Fruit fly (Drosophila melanogaster): Measurements from ENCODE around the gene CG13924.

DNA sequence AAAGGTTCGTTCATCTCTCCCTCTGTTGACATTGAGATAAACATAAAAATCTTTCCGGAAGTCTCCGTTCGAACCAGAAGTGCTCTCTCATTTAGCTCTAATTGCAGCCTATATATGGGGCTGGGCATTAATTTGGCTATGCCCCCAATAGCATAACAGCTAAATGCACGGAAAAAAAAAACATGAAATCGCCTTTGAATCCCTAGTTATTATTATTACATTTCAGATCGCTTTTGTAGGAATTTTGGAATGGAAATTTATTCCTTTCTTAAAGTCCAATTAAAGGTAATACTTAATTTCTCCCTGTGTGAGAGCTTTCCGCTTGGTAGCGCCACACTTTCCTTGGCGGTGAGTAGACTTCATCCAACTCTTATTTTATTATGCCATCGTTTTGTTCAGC, 36.4 kb downstream of the CG13924 start:
- TF ChIP-seq ttk (optimal IDR thresholded peaks at IDR 0.05) (no peak), psq (optimal IDR thresholded peaks at IDR 0.05) (no peak), h (optimal IDR thresholded peaks at IDR 0.05) (no peak), Myc (optimal IDR thresholded peaks at IDR 0.05) (no peak), insv (optimal IDR thresholded peaks at IDR 0.05) (no peak), Sin3A (optimal IDR thresholded peaks at IDR 0.05) (no peak)
